Worm (Caenorhabditis elegans) whole organism, L1 larva: ENCODE data around the gene polh-1.

Experiments
- Y116A8C.19 ChIP-seq: sonication (generic microtip); optimal IDR thresholded peaks from 2 replicates; lab custom pipeline; 2016; ENCODE audit warnings: missing compliant biosample characterization, missing genetic modification characterization, borderline replicate concordance
- aha-1 ChIP-seq: fragments of 150-350 bp; optimal IDR thresholded peaks from 2 replicates; lab custom pipeline; 2014; ENCODE audit warnings: missing biosample characterization, missing genetic modification characterization
- alr-1 ChIP-seq: fragments of 200-800 bp; sonication (Bioruptor generic); optimal IDR thresholded peaks from 2 replicates; lab custom pipeline; 2018; ENCODE audit warnings: borderline replicate concordance, mild to moderate bottlenecking, missing genetic modification characterization, missing compliant biosample characterization
- aly-2 ChIP-seq: fragments of 150-350 bp; optimal IDR thresholded peaks from 2 replicates; lab custom pipeline; 2014; ENCODE audit warnings: missing biosample characterization, missing genetic modification characterization
- ama-1 ChIP-seq: fragments of 150-350 bp; optimal IDR thresholded peaks from 2 replicates; lab custom pipeline; 2014
- ceh-8 ChIP-seq: fragments of 200-800 bp; sonication (Bioruptor generic); optimal IDR thresholded peaks from 2 replicates; lab custom pipeline; 2018; ENCODE audit warnings: mild to moderate bottlenecking, missing genetic modification characterization, moderate library complexity, missing compliant biosample characterization
- ceh-82 ChIP-seq, 3 experiments: fragments of 150-350 bp in 1 of 3; sonication (generic microtip) in 2 of 3; optimal IDR thresholded peaks; 2 replicates each; lab custom pipeline; 2014 to 2017; ENCODE audit warnings: missing biosample characterization in 3 of 3, missing genetic modification characterization in 3 of 3
- ceh-88 ChIP-seq: fragments of 200-800 bp; sonication (Bioruptor generic); IDR thresholded peaks from 2 replicates; pipeline ENCODE4 v1.3.6; 2022; ENCODE audit warnings: missing genetic modification characterization, missing compliant biosample characterization
- ces-1 ChIP-seq: fragments of 150-350 bp; optimal IDR thresholded peaks from 2 replicates; lab custom pipeline; 2014; ENCODE audit warnings: missing biosample characterization, missing genetic modification reagents, missing genetic modification characterization
- dpl-1 ChIP-seq, 3 experiments: fragments of 150-350 bp in 2 of 3; sonication (generic microtip) in 1 of 3; optimal IDR thresholded peaks; 2 replicates each; lab custom pipeline; 2014 to 2017; ENCODE audit warnings: missing biosample characterization in 3 of 3, missing genetic modification characterization in 3 of 3, missing genetic modification reagents in 3 of 3
- efl-3 ChIP-seq: fragments of 200-800 bp; sonication (Bioruptor generic); optimal IDR thresholded peaks from 2 replicates; lab custom pipeline; 2018; ENCODE audit warnings: mild to moderate bottlenecking, missing genetic modification characterization, missing compliant biosample characterization
- egl-13 ChIP-seq: sonication (generic microtip); optimal IDR thresholded peaks from 2 replicates; lab custom pipeline; 2016; ENCODE audit warnings: missing genotype, missing genetic modification reagents, missing genetic modification characterization, missing compliant biosample characterization
- fkh-10 ChIP-seq: sonication (generic microtip); optimal IDR thresholded peaks from 2 replicates; lab custom pipeline; 2017; ENCODE audit warnings: missing biosample characterization, missing genetic modification reagents, missing genetic modification characterization
- fkh-4 ChIP-seq: sonication (generic microtip); optimal IDR thresholded peaks from 2 replicates; lab custom pipeline; 2016; ENCODE audit warnings: missing compliant biosample characterization, missing genetic modification characterization, borderline replicate concordance
- fkh-8 ChIP-seq: sonication (generic microtip); optimal IDR thresholded peaks from 2 replicates; lab custom pipeline; 2016; ENCODE audit warnings: mild to moderate bottlenecking, missing genetic modification characterization, missing compliant biosample characterization
- fos-1 ChIP-seq: fragments of 150-350 bp; optimal IDR thresholded peaks from 2 replicates; lab custom pipeline; 2014; ENCODE audit warnings: missing biosample characterization, missing genetic modification characterization
- grh-1 ChIP-seq: fragments of 200-800 bp; sonication (Bioruptor generic); IDR thresholded peaks from 2 replicates; pipeline ENCODE4 v1.3.6; 2022; ENCODE audit warnings: missing genetic modification reagents, missing genetic modification characterization, missing compliant biosample characterization
- hlh-17 ChIP-seq: fragments of 200-800 bp; sonication (Bioruptor generic); optimal IDR thresholded peaks from 2 replicates; lab custom pipeline; 2018; ENCODE audit warnings: missing genetic modification characterization, mild to moderate bottlenecking, missing compliant biosample characterization, moderate library complexity, borderline replicate concordance
- hlh-4 ChIP-seq: sonication (generic microtip); optimal IDR thresholded peaks from 2 replicates; lab custom pipeline; 2016; ENCODE audit warnings: mild to moderate bottlenecking, missing genetic modification characterization, missing compliant biosample characterization
- irx-1 ChIP-seq: sonication (generic microtip); optimal IDR thresholded peaks from 2 replicates; lab custom pipeline; 2016; ENCODE audit warnings: missing genetic modification characterization, missing compliant biosample characterization
- isw-1 ChIP-seq: fragments of 200-800 bp; sonication (Bioruptor generic); IDR thresholded peaks from 2 replicates; pipeline ENCODE4 v1.3.6; 2022; ENCODE audit warnings: missing genetic modification characterization, missing compliant biosample characterization
- lin-13 ChIP-seq: fragments of 150-350 bp; optimal IDR thresholded peaks from 2 replicates; lab custom pipeline; 2014; ENCODE audit warnings: missing biosample characterization, missing genetic modification reagents, missing genetic modification characterization
- lin-15B ChIP-seq: fragments of 150-350 bp; sonication (generic microtip); optimal IDR thresholded peaks from 3 replicates; lab custom pipeline; 2014; ENCODE audit warnings: missing biosample characterization, missing genetic modification characterization
- lin-35 ChIP-seq, 2 experiments: fragments of 150-350 bp; optimal IDR thresholded peaks; 2 replicates each; lab custom pipeline; 2014; ENCODE audit warnings: missing biosample characterization in 2 of 2, missing genetic modification characterization in 2 of 2, missing genetic modification reagents in 2 of 2
- lin-39 ChIP-seq: fragments of 150-350 bp; optimal IDR thresholded peaks from 2 replicates; lab custom pipeline; 2014; ENCODE audit warnings: missing biosample characterization, missing genetic modification reagents, missing genetic modification characterization
- lsy-2 ChIP-seq, 2 experiments: fragments of 150-350 bp; optimal IDR thresholded peaks; 2 replicates each; lab custom pipeline; 2014; ENCODE audit warnings: missing biosample characterization in 2 of 2, missing genetic modification characterization in 2 of 2
- mef-2 ChIP-seq: fragments of 150-350 bp; optimal IDR thresholded peaks from 2 replicates; lab custom pipeline; 2014; ENCODE audit warnings: missing biosample characterization, missing genetic modification characterization
- nhr-12 ChIP-seq: sonication (generic microtip); optimal IDR thresholded peaks from 2 replicates; lab custom pipeline; 2017; ENCODE audit warnings: missing biosample characterization, missing genetic modification characterization
- nhr-19 ChIP-seq: fragments of 200-800 bp; sonication (Bioruptor generic); conservative IDR thresholded peaks from 2 replicates; pipeline ENCODE4 v1.3.6; 2022; ENCODE audit warnings: missing genetic modification characterization, missing compliant biosample characterization
- nhr-20 ChIP-seq: sonication (generic microtip); optimal IDR thresholded peaks from 2 replicates; lab custom pipeline; 2016; ENCODE audit warnings: mild to moderate bottlenecking, missing genetic modification characterization, missing compliant biosample characterization
- nhr-28 ChIP-seq: fragments of 150-350 bp; optimal IDR thresholded peaks from 2 replicates; lab custom pipeline; 2014; ENCODE audit warnings: missing biosample characterization, missing genetic modification characterization
- nhr-47 ChIP-seq: sonication (generic microtip); optimal IDR thresholded peaks from 2 replicates; lab custom pipeline; 2016; ENCODE audit warnings: mild to moderate bottlenecking, missing genetic modification characterization, moderate library complexity, missing compliant biosample characterization
- nhr-71 ChIP-seq: sonication (generic microtip); optimal IDR thresholded peaks from 2 replicates; lab custom pipeline; 2016; ENCODE audit warnings: mild to moderate bottlenecking, missing genetic modification characterization, moderate library complexity, missing compliant biosample characterization
- nhr-76 ChIP-seq: sonication (generic microtip); optimal IDR thresholded peaks from 2 replicates; lab custom pipeline; 2017; ENCODE audit warnings: missing biosample characterization, missing genetic modification characterization
- nhr-84 ChIP-seq: sonication (generic microtip); optimal IDR thresholded peaks from 2 replicates; lab custom pipeline; 2017; ENCODE audit warnings: missing biosample characterization, missing genetic modification characterization
- pag-3 ChIP-seq: sonication (generic microtip); optimal IDR thresholded peaks from 2 replicates; lab custom pipeline; 2017; ENCODE audit warnings: missing genetic modification characterization, mild to moderate bottlenecking, missing compliant biosample characterization, antibody characterized with exemption, borderline replicate concordance; ENCODE audit not compliant: insufficient read depth
- pax-3 ChIP-seq: fragments of 200-800 bp; sonication (Bioruptor generic); optimal IDR thresholded peaks from 2 replicates; lab custom pipeline; 2018; ENCODE audit warnings: mild to moderate bottlenecking, missing genetic modification characterization, moderate library complexity, missing compliant biosample characterization
- pqm-1 ChIP-seq: sonication (generic microtip); optimal IDR thresholded peaks from 3 replicates; lab custom pipeline; 2017; ENCODE audit warnings: missing biosample characterization, missing genetic modification characterization
- rnt-1 ChIP-seq: sonication (generic microtip); optimal IDR thresholded peaks from 2 replicates; lab custom pipeline; 2016; ENCODE audit warnings: mild to moderate bottlenecking, missing genetic modification characterization, moderate library complexity, missing compliant biosample characterization
- snpc-4 ChIP-seq: fragments of 150-350 bp; optimal IDR thresholded peaks from 2 replicates; lab custom pipeline; 2014; ENCODE audit warnings: missing biosample characterization, missing genetic modification characterization
- snu-23 ChIP-seq: sonication (generic microtip); optimal IDR thresholded peaks from 2 replicates; lab custom pipeline; 2016; ENCODE audit warnings: missing genetic modification characterization, missing compliant biosample characterization
- sox-4 ChIP-seq: sonication (generic microtip); optimal IDR thresholded peaks from 2 replicates; lab custom pipeline; 2016; ENCODE audit warnings: missing genetic modification characterization, missing compliant biosample characterization
- swsn-7 ChIP-seq: sonication (generic microtip); optimal IDR thresholded peaks from 2 replicates; lab custom pipeline; 2016; ENCODE audit warnings: missing genetic modification characterization, missing compliant biosample characterization
- tbx-2 ChIP-seq: sonication (generic microtip); optimal IDR thresholded peaks from 2 replicates; lab custom pipeline; 2016; ENCODE audit warnings: missing genetic modification characterization, missing compliant biosample characterization
- unc-130 ChIP-seq: fragments of 150-350 bp; optimal IDR thresholded peaks from 2 replicates; lab custom pipeline; 2017; ENCODE audit warnings: missing biosample characterization, missing genetic modification characterization, inconsistent platforms
- unc-30 ChIP-seq: sonication (generic microtip); optimal IDR thresholded peaks from 2 replicates; lab custom pipeline; 2017; ENCODE audit warnings: missing biosample characterization, missing genetic modification characterization
- unc-62 ChIP-seq: fragments of 150-350 bp; optimal IDR thresholded peaks from 2 replicates; lab custom pipeline; 2014; ENCODE audit warnings: missing biosample characterization, missing genetic modification reagents, missing genetic modification characterization
- unc-86 ChIP-seq: sonication (generic microtip); optimal IDR thresholded peaks from 2 replicates; lab custom pipeline; 2016; ENCODE audit warnings: missing genetic modification characterization, missing compliant biosample characterization
- vab-15 ChIP-seq: sonication (generic microtip); optimal IDR thresholded peaks from 2 replicates; lab custom pipeline; 2017; ENCODE audit warnings: missing genotype, mild to moderate bottlenecking, missing genetic modification characterization, missing compliant biosample characterization
- xbp-1 ChIP-seq: sonication (generic microtip); optimal IDR thresholded peaks from 2 replicates; lab custom pipeline; 2016; ENCODE audit warnings: missing genetic modification characterization, missing compliant biosample characterization
- zag-1 ChIP-seq: fragments of 150-350 bp; optimal IDR thresholded peaks from 2 replicates; lab custom pipeline; 2014; ENCODE audit warnings: missing biosample characterization, missing genetic modification characterization
- ztf-11 ChIP-seq, 2 experiments: sonication (generic microtip); optimal IDR thresholded peaks; 2 replicates each; lab custom pipeline; 2016 to 2017; ENCODE audit warnings: missing genetic modification characterization in 2 of 2, missing biosample characterization in 1 of 2, missing compliant biosample characterization in 1 of 2
- ztf-4 ChIP-seq: fragments of 150-350 bp; optimal IDR thresholded peaks from 2 replicates; lab custom pipeline; 2014; ENCODE audit warnings: missing biosample characterization, missing genetic modification characterization

The polh-1 gene

DNA sequence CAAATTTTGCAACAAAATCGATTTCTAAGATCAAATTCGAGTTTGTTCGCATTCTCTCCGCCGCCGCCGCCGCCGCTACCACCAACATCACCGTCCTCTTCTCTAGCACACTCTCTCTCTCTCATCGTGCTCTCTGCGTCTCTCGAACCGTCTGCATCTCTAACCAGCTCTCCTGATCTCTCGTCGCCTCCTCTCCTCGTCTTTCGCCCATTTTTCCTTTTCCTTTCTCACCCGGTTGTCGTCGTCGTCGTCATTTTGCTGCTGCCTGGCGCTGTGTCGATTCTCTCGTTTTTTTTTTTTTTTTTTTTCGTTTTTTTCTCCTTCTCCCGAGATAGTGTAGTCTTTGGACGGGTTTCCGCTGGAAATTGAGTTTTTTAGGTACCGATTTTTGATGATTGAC, 23.6 kb downstream of the polh-1 start (continued):
- TF ChIP-seq aha-1 (peak; percentile 70), ztf-4 (tag; lab: Kevin White, UChicago) (peak; percentile 80), ceh-8 (GFP tag; lab: Kevin White, UChicago) (peak; percentile 91), pax-3 (tag; lab: Kevin White, UChicago) (peak; percentile 85), lin-39 (tag; lab: Kevin White, UChicago) (peak; percentile 67), fkh-8 (tag; lab: Kevin White, UChicago) (peak; percentile 86), alr-1 (no peak), fos-1 (peak; percentile 91), vab-15 (tag; lab: Kevin White, UChicago) (no peak), ama-1 (peak; percentile 55), dpl-1 (GFP tag; optimal IDR thresholded peaks at IDR 0.05; lab: Kevin White, UChicago) (peak; percentile 55 to 57 (median 55)), fkh-4 (tag; lab: Kevin White, UChicago) (peak; percentile 50), sox-4 (tag; lab: Kevin White, UChicago) (peak; percentile 82), lin-13 (GFP tag; lab: Kevin White, UChicago) (peak; percentile 88), zag-1 (peak; percentile 25), mef-2 (peak; percentile 86), ceh-88 (GFP tag; lab: Robert Waterston, UW) (peak; percentile 70), nhr-28 (tag; lab: Kevin White, UChicago) (no peak), efl-3 (GFP tag; lab: Kevin White, UChicago) (peak; percentile 56), grh-1 (GFP tag; lab: Robert Waterston, UW) (peak; percentile 95), xbp-1 (tag; lab: Kevin White, UChicago) (peak; percentile 92), unc-130 (tag; lab: Kevin White, UChicago) (peak; percentile 82), rnt-1 (tag; lab: Kevin White, UChicago) (peak; percentile 97), nhr-12 (peak; percentile 26), ceh-82 (tag; optimal IDR thresholded peaks at IDR 0.05; lab: Kevin White, UChicago) (peak; percentile 85 to 91 (median 87)), nhr-19 (GFP tag; lab: Robert Waterston, UW) (peak; percentile 97), irx-1 (tag; lab: Kevin White, UChicago) (peak; percentile 84), aly-2 (tag; lab: Kevin White, UChicago) (no peak), nhr-47 (tag; lab: Kevin White, UChicago) (peak; percentile 98), isw-1 (GFP tag; lab: Robert Waterston, UW) (peak; percentile 78), lin-15B (tag; lab: Kevin White, UChicago) (no peak), nhr-71 (peak; percentile 99), unc-86 (peak; percentile 96), fkh-10 (peak; percentile 81), snpc-4 (peak; percentile 73), egl-13 (tag; lab: Kevin White, UChicago) (peak; percentile 87), nhr-76 (tag; lab: Kevin White, UChicago) (peak; percentile 49), nhr-20 (tag; lab: Kevin White, UChicago) (peak; percentile 99), swsn-7 (peak; percentile 96), pag-3 (tag; lab: Kevin White, UChicago) (no peak), tbx-2 (peak; percentile 98), Y116A8C.19 (tag; lab: Kevin White, UChicago) (no peak), snu-23 (GFP tag; lab: Kevin White, UChicago) (peak; percentile 92), ztf-11 (tag; optimal IDR thresholded peaks at IDR 0.05; lab: Kevin White, UChicago) (peak in 1 of 2 experiments; percentile 87), hlh-17 (GFP tag; lab: Kevin White, UChicago) (no peak), unc-30 (tag; lab: Kevin White, UChicago) (no peak), pqm-1 (tag; lab: Kevin White, UChicago) (no peak), ces-1 (GFP tag; lab: Kevin White, UChicago) (no peak), nhr-84 (tag; lab: Kevin White, UChicago) (no peak), lsy-2 (tag; optimal IDR thresholded peaks at IDR 0.05; lab: Kevin White, UChicago) (peak; percentile 83 to 90), hlh-4 (no peak), unc-62 (GFP tag; lab: Kevin White, UChicago) (peak; percentile 65), lin-35 (GFP tag; optimal IDR thresholded peaks at IDR 0.05; lab: Kevin White, UChicago) (peak; percentile 70 to 85)
